Worm (Caenorhabditis elegans): ENCODE measurements around the gene Y57A10C.9.

DNA sequence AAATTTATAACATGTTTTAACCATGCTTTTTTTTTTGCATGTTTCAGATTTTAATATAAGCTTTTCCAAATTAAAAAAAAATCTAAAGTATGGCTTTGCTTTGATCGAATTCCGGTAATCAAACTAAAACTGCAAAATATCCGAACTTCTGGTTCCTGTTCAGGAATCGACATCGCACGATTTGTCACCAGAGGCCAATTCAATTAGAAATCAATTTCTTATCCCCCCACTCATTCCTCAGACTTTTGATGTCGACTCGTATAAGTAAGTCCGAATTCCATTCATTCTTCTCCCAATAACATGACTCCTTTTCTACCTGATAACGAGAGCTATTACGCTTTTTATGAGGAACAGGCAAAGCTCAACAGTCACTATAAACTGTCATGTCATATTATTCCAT is 9.9 kb upstream of the Y57A10C.9 start, which contains the start of gene srh-27:
- TF ChIP-seq aly-1 (tag; optimal IDR thresholded peaks at IDR 0.05) (no peak), tbx-37 (GFP tag; conservative IDR thresholded peaks at IDR 0.05) (no peak), ama-1 (optimal IDR thresholded peaks at IDR 0.05) (no peak), flt-1 (GFP tag; IDR thresholded peaks at IDR 0.05) (no peak), sea-1 (GFP tag; conservative IDR thresholded peaks at IDR 0.05) (no peak), B0310.2 (tag; optimal IDR thresholded peaks at IDR 0.05) (no peak), hmbx-1 (tag; optimal IDR thresholded peaks at IDR 0.05) (no peak)

All from whole organism, early embryonic.